Worm (Caenorhabditis elegans) whole organism, L4/young adult: Measurements from ENCODE around the gene dsc-4.

Experiments used
- W03F9.2 ChIP-seq: fragments of 150-350 bp; optimal IDR thresholded peaks from 2 replicates; lab custom pipeline; 2014; ENCODE audit warnings: missing biosample characterization, missing genetic modification characterization
- him-1 ChIP-seq: sonication (generic microtip); optimal IDR thresholded peaks from 2 replicates; lab custom pipeline; 2016; ENCODE audit warnings: missing genotype, missing genetic modification reagents, missing genetic modification characterization, missing compliant biosample characterization

DNA sequence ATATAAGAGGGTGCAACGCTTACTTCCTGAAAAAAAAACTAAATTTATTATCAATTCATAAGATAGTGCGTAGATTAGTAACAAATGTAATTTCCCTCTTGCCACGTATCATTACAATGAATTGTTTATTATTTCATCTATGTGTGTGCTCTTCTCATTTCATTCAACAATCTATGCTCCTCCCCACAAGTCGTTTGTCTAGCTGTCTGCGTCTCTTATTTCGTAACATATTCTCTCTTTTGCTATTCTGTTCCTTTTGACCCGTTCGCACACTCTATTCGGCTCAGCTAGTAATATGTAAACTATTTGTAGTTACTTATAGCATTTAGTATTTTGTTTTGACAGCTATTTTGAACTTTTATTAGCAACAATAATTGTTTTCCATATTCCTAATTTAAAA lies 38.3 kb downstream of the dsc-4 start:
- TF ChIP-seq him-1 (tag; lab: Kevin White, UChicago): no peak
- TF ChIP-seq W03F9.2 (tag; lab: Kevin White, UChicago): no peak
